Worm (Caenorhabditis elegans): ENCODE results near the gene C45G9.10.

DNA sequence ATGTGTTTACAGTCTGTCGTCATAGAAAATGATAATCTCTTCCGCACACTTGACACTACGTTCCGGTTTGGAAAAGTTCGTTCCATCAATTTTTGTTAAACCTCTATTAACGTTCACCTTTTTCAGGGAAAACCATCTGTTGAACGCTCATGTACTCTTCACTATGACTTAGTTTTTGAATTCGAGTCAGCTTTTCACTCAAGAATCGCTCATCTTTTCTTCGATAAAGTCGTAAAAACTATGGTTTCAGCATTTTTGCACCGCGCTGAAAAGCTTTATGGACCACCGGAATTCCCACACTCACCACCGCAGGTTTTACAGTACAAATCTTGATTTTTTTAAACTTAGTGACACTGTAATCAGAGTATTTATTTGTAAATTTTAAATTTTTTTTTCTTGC lies 38.1 kb downstream of the C45G9.10 start:
- TF ChIP-seq F49E8.2 (tag; optimal IDR thresholded peaks at IDR 0.05; ENCODE audit: insufficient read depth) (no peak), die-1 (tag; optimal IDR thresholded peaks at IDR 0.05) (no peak), ztf-26 (tag; optimal IDR thresholded peaks at IDR 0.05) (no peak), hmg-1.2 (GFP tag; IDR thresholded peaks at IDR 0.05) (no peak), xnd-1 (tag; optimal IDR thresholded peaks at IDR 0.05) (no peak), let-526 (GFP tag; IDR thresholded peaks at IDR 0.05) (no peak), snpc-3.4 (tag; optimal IDR thresholded peaks at IDR 0.05) (no peak)
